Worm (Caenorhabditis elegans) whole organism, early embryonic: ENCODE results near the gene gmap-2.

Source experiments
- F13C5.2 ChIP-seq: sonication (generic microtip); optimal IDR thresholded peaks from 2 replicates; lab custom pipeline; 2017; ENCODE audit warnings: mild to moderate bottlenecking, missing genetic modification characterization, inconsistent platforms, missing compliant biosample characterization
- aly-1 ChIP-seq: sonication (generic microtip); optimal IDR thresholded peaks from 2 replicates; lab custom pipeline; 2016; ENCODE audit warnings: missing genetic modification characterization, missing compliant biosample characterization
- ama-1 ChIP-seq: fragments of 150-350 bp; optimal IDR thresholded peaks from 2 replicates; lab custom pipeline; 2014
- ceh-36 ChIP-seq: sonication (generic microtip); optimal IDR thresholded peaks from 2 replicates; lab custom pipeline; 2016; ENCODE audit warnings: missing genetic modification characterization, inconsistent platforms, missing compliant biosample characterization
- flt-1 ChIP-seq: fragments of 200-800 bp; sonication (Bioruptor generic); IDR thresholded peaks from 2 replicates; pipeline ENCODE4 v1.3.6; 2022; ENCODE audit warnings: missing genetic modification characterization, missing compliant biosample characterization
- pes-1 ChIP-seq: fragments of 200-800 bp; sonication (Bioruptor generic); IDR thresholded peaks from 2 replicates; pipeline ENCODE4 v1.3.6; 2022; ENCODE audit warnings: missing genetic modification reagents, missing genetic modification characterization, missing compliant biosample characterization
- sea-1 ChIP-seq: fragments of 200-800 bp; sonication (Bioruptor generic); conservative IDR thresholded peaks from 2 replicates; pipeline ENCODE4 v1.3.6; 2022; ENCODE audit warnings: missing genetic modification characterization, missing compliant biosample characterization
- tbx-37 ChIP-seq: fragments of 200-800 bp; sonication (Bioruptor generic); conservative IDR thresholded peaks from 2 replicates; pipeline ENCODE4 v1.3.6; 2022; ENCODE audit warnings: missing genetic modification reagents, missing genetic modification characterization, missing compliant biosample characterization

ce11 chrX:12987119-12987518, 44.1 kb upstream of the gmap-2 start, which contains the start of gene mff-1:
- TF ChIP-seq F13C5.2 (tag; lab: Kevin White, UChicago) = no peak
- no peak for TF ChIP-seq ama-1 (lab: Kevin White, UChicago)
- no peak for TF ChIP-seq flt-1 (GFP tag; lab: Robert Waterston, UW)
- no peak for TF ChIP-seq pes-1 (GFP tag; lab: Robert Waterston, UW)
- no peak for TF ChIP-seq sea-1 (GFP tag; lab: Robert Waterston, UW)
- TF ChIP-seq aly-1 (tag; lab: Kevin White, UChicago) = no peak
- no peak for TF ChIP-seq ceh-36 (tag; lab: Kevin White, UChicago)
- no peak for TF ChIP-seq tbx-37 (GFP tag; lab: Robert Waterston, UW)
